Fruit fly (Drosophila melanogaster) whole organism: ENCODE data around the gene CG5273.

Experiments
- pan ChIP-seq: fragments of >200 bp; optimal IDR thresholded peaks from 2 replicates; lab custom pipeline; 2017
- usp ChIP-seq: fragments of >200 bp; optimal IDR thresholded peaks from 2 replicates; lab custom pipeline; 2017; ENCODE audit warnings: missing biosample characterization, missing genetic modification characterization, mixed read lengths

DNA sequence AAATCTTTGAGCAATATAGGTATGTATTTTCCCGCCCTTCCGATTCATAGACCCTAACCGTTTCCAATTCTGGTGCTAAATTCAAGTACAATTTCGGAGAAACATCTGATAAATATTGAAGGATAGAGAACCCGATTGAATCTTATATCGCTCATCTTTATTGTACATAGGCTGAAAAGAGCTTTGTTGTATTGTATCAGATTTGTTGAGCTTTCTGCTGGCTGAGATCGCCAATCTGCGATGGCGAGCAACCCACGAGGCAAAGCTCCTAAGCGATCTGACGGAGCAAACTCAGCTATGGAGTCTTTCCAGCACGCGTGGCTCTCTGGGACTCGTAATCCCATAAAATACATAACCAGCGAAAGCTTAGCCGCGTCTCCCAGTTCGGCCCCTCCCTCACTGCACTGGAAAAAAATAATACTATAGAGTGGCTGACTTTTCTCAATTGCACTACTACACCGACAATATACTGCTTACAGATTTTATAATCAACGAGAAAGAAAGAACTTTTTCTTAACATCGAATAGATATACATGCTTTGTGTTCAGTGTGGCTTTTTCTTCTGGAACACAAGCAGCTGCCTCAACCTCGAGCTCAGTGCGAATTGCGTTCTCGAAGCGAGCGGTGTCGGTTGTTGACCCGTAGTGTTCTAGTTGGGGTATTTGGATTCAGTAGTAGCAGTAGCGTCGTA, 3.6 kb upstream of the CG5273 start:
- TF ChIP-seq pan (lab: Kevin White, UChicago) (no peak), usp (GFP tag; lab: Kevin White, UChicago) (no peak)
